Fruit fly (Drosophila melanogaster): ENCODE data around the gene CG5199.

CG5199 gene

DNA sequence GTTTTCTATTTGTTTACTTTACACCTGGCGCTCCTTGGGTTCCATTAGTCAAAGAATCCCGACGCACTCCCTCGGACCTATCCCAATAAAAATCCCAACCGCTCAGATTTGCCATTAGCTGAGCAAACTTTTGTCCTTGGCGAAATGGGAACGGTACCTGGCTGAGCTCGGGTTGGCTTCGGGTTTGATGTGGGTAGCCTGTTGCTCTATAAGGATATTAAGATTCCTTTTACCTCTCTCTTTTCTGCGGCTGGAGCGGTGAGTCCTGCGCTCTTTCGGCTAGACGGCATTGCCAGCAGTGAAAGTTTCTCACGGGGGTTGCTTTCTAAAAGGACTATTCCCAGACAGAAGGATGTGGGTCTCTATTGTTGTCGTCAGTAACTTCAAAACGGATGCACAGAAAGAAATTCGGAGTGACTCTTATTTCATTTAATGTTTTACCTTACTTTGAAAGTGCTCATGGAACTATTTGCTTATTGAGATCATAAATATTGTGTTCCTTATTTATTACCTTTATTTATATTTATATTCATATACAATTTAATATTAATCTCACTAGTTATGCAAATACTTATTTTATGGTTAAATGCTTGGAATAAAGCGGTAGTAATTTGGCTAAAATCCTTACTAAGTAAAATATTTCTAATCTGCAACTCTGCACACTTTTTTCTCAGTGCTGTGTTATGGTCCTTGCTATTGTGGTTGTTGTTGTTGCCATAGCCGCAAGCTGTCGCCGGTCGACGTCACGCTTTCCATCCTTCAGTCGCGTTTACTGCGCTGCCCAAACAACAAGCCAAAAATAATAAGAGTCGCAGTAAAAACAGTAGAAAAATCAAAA lies 10.8 kb downstream of the CG5199 start, which contains the start of gene CG5910:
CG5910 (plus strand) TSS at position 788 of the 838 bp plus-strand sequence.
- TF ChIP-seq CG8478 (optimal IDR thresholded peaks at IDR 0.05): no peak
- no peak for TF ChIP-seq CTCF (optimal IDR thresholded peaks at IDR 0.05)

DNA sequence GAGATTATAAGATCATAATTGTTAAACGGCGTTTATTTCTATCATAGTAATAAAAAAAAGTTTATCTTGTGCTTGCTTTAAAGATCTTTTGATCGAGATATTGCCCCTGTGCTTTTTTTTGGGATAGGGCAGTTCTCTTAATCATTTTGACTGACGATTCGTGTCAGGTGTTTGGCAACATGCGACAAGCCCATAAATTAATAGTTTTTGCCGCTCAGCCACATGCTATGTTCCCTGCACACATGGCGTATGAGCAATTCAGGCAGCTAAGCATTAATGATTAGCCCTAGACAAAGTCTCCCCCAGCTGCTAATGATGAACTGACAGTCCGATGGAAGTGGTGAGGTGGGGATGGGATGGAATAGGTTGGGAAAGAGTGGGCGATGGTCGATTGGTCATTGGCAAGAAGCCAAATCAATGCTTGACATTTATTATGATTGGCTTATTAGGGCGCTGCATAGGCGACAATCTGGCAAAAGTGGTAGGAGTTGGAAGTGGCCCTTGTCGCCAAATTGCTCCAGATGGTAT lies 11.7 kb downstream of the CG5199 start:
- no peak for TF ChIP-seq CG8478 (optimal IDR thresholded peaks at IDR 0.05)
- TF ChIP-seq CTCF (optimal IDR thresholded peaks at IDR 0.05): no peak

DNA sequence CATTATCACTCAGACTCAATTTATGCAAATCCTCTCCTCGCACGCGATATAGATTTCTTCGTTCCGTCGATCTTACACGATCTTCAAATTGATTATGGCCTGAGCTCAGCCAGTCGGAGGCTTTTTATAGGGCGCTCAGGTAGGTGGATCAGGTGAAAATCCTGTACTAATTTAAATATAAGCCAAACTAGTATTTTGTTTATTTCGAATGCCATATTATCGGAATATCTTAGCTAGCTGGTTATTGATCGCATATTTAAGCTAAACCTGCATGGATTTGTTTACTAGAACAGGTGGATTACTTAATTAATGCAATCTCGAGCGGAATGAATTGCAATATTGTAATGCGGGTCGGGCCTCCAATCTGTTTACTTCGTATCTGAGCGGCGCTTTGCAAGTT lies 12.9 kb downstream of the CG5199 start, which contains the start of gene Hpd:
Hpd (minus strand) TSS at position 101 of the 400 bp plus-strand sequence.
- TF ChIP-seq CTCF (optimal IDR thresholded peaks at IDR 0.05) (no peak), CG8478 (optimal IDR thresholded peaks at IDR 0.05) (no peak)

DNA sequence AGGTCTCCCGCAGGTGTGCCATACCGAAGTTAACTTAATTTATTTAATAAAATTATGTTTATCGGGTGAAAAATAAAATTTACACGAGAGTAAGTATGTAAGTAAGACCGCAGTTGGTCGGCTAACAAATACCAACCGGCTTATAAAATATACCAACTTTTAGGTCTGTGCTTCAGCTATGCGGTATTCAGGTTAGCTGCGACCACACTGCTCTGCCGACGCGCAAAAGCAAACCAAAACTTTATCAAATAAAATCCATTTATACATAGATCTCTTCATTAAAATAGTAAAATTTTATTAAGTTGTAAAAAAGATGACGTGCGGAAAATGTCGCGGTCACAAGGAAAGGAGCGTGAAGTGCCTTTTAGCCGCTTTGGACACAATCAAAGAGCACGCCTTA lies 16.6 kb downstream of the CG5199 start, which contains the start of the genes mRpL15 and CtIP:
mRpL15 (minus strand) TSS at position 141 of the 400 bp plus-strand sequence.
CtIP (plus strand) TSS at position 182 of the 400 bp plus-strand sequence.
- TF ChIP-seq CG8478 (optimal IDR thresholded peaks at IDR 0.05): no peak
- no peak for TF ChIP-seq CTCF (optimal IDR thresholded peaks at IDR 0.05)

DNA sequence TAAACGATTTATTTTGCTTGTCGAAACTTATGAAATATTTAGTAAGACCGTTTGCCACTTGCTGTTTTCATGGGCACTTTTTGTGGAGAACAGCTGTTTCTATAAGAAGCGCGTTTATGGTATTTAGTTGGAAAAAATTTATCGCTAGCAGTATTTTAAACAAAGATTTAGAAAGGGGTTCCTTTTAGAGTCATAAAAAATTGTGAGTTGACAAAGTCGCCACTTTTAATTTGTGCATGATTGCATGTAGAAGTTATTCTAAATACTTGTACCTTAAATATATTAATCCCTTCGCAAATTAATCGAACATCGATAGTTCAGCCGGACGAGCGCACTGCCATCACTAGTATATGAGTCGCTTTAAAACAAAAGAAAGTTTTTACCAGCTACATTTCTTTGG lies 20.4 kb downstream of the CG5199 start, which contains the start of the genes Las and Psn:
Las (minus strand) TSS at position 65 of the 400 bp plus-strand sequence.
Psn (plus strand) TSS at position 172 of the 400 bp plus-strand sequence.
- no peak for TF ChIP-seq CTCF (optimal IDR thresholded peaks at IDR 0.05)
- no peak for TF ChIP-seq CG8478 (optimal IDR thresholded peaks at IDR 0.05)

DNA sequence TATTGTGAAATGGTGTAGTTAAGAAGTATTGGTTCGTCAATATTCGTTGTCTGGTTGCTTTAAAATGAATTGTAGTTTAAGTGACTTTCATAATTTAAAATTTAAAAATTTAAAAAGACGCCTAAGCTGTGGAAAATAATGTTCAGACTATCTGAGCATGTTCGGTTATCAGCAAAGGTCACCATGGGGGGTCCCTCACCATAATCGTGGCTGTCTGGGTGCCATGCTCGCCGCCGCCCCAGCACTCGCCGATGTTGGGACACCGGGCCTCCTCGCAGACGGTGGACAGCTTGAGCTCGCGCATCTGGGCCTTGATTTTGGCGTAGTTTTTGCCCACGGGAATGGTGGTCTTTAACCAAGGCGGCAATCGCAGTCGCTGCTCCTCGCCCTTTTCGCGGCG lies 21.0 kb downstream of the CG5199 start:
- no peak for TF ChIP-seq CG8478 (optimal IDR thresholded peaks at IDR 0.05)
- no peak for TF ChIP-seq CTCF (optimal IDR thresholded peaks at IDR 0.05)

DNA sequence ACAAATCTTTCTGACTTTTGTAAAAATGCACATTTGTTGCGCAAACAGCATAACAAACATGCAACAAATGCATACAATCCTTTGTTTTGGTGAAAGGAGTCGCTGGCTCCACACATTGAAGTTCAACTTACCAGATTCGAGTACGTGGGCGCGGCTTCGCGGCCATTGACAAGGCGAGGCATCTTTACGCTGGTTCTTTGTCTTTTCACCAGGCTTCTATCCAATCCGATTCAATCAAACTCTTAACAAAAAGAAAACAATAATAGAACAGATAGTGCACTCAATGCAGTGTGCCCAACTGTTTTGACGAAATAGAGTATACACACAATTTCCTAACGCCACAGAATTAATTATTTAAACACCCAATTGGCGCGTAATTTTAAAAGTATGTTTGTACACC lies 22.5 kb downstream of the CG5199 start, which contains the start of gene CG5262:
CG5262 (minus strand) TSS at position 294 of the 400 bp plus-strand sequence.
- TF ChIP-seq CTCF (optimal IDR thresholded peaks at IDR 0.05): no peak
- TF ChIP-seq CG8478 (optimal IDR thresholded peaks at IDR 0.05): no peak

DNA sequence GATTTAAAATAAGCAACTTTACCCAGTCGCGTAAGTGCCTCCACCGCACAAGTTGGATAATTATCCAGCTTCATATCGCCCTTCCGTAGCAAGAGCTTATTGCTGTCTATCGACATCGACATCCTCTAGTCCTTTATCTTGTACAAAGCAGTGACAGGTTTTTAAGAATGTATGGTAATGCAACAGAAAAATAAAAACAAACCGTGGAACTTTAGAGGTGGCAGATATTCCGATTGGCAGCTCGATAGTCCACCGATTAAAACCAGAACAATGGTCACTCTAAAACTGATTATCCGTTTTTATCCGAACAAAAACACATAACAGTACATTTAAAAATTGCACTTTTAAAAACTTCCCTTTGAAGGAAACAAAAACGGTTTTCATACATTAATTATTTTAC lies 25.2 kb downstream of the CG5199 start, which contains the start of gene CG5274:
CG5274 (minus strand) TSS at position 218 of the 400 bp plus-strand sequence.
- no peak for TF ChIP-seq CTCF (optimal IDR thresholded peaks at IDR 0.05)
- TF ChIP-seq CG8478 (optimal IDR thresholded peaks at IDR 0.05): no peak

DNA sequence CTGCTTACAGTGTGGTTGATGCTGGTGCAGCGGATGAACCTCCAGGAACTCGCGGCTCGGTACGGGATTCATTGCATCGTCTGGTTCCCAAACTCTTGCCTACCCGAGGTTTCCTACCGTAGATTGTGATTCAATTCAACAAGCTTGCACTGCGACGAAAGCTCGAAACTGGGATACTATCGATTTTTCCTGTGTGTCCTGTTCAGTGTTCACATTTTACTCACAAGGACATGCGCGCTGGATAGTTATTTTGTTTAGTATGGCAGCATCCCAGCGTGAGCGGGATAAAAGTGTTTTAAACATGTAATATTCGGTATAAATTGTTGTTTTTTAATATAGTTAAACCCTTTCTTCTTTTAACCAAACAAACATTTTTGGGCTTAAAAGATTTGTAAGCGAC lies 26.8 kb downstream of the CG5199 start, which contains the start of gene CG5282:
CG5282 (minus strand) TSS at position 184 of the 400 bp plus-strand sequence.
- TF ChIP-seq CG8478 (optimal IDR thresholded peaks at IDR 0.05) (no peak), CTCF (optimal IDR thresholded peaks at IDR 0.05) (no peak)

DNA sequence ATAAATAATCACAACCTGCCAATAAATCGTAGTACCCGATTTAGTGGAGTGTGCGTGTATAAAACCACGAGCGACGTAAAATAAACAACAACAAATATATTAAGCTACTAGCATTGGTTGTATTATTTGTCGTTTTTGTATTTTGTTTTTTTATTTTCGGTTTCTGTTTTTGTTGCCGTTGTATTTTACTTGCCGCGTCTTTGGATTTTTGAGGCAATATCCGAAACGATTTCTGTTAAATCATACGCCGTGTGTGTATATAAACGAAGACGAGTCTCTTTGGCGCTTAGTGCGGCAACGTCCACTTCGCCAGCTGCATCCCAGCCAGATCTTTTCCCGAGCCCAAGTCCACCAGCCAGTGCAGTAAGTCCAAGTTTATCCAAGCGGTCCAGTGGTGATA lies 39.4 kb downstream of the CG5199 start, which contains the start of gene zye:
zye (plus strand) TSS at position 301 of the 400 bp plus-strand sequence.
- no peak for TF ChIP-seq CTCF (optimal IDR thresholded peaks at IDR 0.05)
- no peak for TF ChIP-seq CG8478 (optimal IDR thresholded peaks at IDR 0.05)

DNA sequence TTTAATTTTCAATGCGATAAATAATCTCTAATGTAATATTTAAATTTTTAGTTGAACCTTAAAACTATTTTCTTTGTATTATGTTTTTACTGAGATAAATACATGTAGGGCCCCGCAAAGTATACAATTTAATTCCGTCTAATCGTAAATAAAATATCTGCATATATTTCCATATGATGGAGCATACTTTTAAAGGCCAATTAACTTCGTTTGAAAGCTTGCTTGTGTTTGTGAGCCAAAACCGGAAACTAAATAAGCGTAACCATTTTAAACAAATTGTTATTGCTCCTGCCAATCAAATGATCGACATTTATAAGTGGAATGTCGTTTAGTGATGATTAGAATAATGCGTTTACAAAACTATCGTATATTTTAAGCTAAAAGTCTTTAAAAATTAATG lies 41.9 kb downstream of the CG5199 start:
- no peak for TF ChIP-seq CG8478 (optimal IDR thresholded peaks at IDR 0.05)
- no peak for TF ChIP-seq CTCF (optimal IDR thresholded peaks at IDR 0.05)

DNA sequence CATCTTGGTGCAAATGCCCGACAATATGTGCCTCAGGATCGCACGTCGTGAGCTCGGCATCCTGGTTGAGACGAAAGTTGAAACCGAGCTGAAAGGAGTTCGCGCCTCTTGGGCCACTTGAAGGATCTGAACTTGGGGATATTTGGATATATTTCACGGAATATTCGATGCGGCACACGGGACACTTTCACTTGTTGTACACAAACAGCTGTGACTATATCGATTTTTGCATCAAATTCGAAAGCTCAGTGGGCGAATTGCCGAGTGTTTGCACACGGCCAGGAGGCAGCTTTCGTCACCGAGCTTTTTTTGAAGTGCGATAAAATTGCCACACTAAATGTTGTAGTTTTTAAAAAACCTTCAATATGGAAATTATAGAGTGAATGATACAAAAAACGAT lies 42.3 kb downstream of the CG5199 start, which contains the start of gene CG13248:
CG13248 (minus strand) TSS at position 222 of the 400 bp plus-strand sequence.
- no peak for TF ChIP-seq CG8478 (optimal IDR thresholded peaks at IDR 0.05)
- TF ChIP-seq CTCF (optimal IDR thresholded peaks at IDR 0.05): no peak

DNA sequence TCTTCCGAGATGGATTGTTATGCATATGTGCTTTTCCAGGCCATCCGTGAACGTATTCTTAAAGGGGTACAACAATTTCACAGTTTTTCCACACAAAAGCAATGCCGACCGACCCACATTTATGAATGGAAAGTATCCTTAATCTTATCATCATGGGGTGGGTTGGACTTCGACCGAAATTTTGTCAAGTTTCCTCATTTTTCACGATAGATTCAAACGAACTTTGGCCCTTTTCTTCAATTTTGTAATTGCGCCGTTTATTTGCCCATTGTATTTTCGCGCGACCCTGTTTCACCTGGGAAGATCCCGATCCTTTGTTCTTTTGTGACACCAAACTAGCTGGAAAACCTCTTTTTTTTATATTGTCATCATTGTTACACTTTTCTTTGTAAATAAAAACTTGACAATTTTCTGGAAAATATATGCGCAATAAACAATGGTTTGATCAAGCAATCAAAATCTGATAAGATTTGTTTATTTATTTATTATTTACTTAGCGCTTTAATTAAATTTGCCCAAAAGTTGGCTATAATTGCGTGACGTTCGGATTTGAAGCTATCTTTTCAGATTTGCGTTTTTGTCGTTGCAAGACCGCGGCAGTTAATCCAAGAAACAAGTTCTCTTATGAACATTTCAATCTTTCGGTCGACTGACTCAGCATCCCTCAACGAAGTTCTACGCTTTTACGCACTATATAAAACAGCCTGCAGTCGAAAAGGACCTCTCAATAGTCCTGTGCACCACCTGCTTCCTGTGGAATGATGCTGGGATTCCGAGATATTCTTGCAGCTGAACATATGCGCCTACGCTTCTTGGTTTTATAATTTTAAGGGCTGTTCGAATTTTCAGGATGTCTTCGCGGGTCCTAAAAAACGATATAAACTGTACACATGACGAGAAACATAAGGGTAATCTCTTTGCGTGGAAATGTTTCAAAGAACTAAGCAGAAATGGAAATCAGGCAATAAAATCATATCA lies 46.4 kb downstream of the CG5199 start:
- TF ChIP-seq CG8478 (optimal IDR thresholded peaks at IDR 0.05) (no peak), CTCF (optimal IDR thresholded peaks at IDR 0.05) (no peak)

DNA sequence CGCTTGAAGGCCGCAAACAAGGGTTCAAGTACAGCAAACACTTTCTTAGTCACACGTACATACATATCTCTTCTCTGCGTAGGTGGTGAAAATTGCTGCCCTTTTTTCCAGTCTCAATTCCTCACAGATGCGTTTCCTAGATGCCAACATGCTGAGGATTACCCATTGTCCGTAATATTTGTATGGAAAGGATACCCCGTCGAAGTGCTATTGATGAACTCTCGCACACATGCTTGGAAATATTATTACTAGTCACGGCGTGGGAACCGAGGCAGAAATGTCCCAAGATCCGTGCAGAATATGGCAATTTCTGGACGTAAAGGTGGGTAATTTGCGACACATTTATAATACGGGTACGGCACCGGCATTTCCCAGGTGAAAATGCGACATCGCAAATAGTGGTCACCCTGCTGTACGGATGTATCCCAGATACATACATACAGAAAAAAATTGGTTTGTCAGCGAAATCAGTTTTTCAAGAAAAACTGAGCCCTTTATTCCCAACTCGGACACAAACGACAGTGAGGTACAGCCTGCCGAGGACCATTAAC lies 47.3 kb downstream of the CG5199 start:
- TF ChIP-seq CG8478 (optimal IDR thresholded peaks at IDR 0.05) (no peak), CTCF (optimal IDR thresholded peaks at IDR 0.05) (no peak)
